Fruit fly (Drosophila melanogaster) whole organism, embryonic: ENCODE results near the gene GABA-B-R3.

Experiments used
- Blimp-1 ChIP-seq: fragments of 200-800 bp; sonication (Bioruptor generic); optimal IDR thresholded peaks from 3 replicates; lab custom pipeline; 2018; ENCODE audit warnings: missing biosample characterization, missing genetic modification characterization, mild to moderate bottlenecking, moderate library complexity, missing genetic modification reagents
- C15 ChIP-seq: fragments of 200-800 bp; sonication (Bioruptor generic); IDR thresholded peaks from 3 replicates; pipeline ENCODE4 v1.3.6; 2022; ENCODE audit warnings: missing biosample characterization, missing genetic modification characterization
- CG11247 ChIP-seq: fragments of 200-800 bp; sonication (Bioruptor generic); IDR thresholded peaks from 2 replicates; pipeline ENCODE4 v1.3.6; 2022; ENCODE audit warnings: missing biosample characterization, missing genetic modification characterization
- CG11696 ChIP-seq: fragments of 200-800 bp; sonication (Bioruptor generic); IDR thresholded peaks from 2 replicates; pipeline ENCODE4 v1.3.6; 2022; ENCODE audit warnings: missing biosample characterization, missing genetic modification characterization
- CG12155 ChIP-seq: fragments of 200-800 bp; sonication (Bioruptor generic); optimal IDR thresholded peaks from 3 replicates; lab custom pipeline; 2016; ENCODE audit warnings: missing biosample characterization, missing genetic modification characterization
- CG12236 ChIP-seq: fragments of 200-800 bp; sonication (Bioruptor generic); optimal IDR thresholded peaks from 2 replicates; lab custom pipeline; 2016; ENCODE audit warnings: missing biosample characterization, missing genetic modification characterization
- CG12659 ChIP-seq: fragments of 200-800 bp; sonication (Bioruptor generic); optimal IDR thresholded peaks from 3 replicates; lab custom pipeline; 2017; ENCODE audit warnings: mild to moderate bottlenecking, missing biosample characterization, missing genetic modification reagents, missing genetic modification characterization
- CG12744 ChIP-seq: fragments of 200-800 bp; sonication (Bioruptor generic); optimal IDR thresholded peaks from 2 replicates; lab custom pipeline; 2016; ENCODE audit warnings: missing biosample characterization, missing genetic modification characterization
- CG12769 ChIP-seq: fragments of 200-800 bp; sonication (Bioruptor generic); optimal IDR thresholded peaks from 2 replicates; lab custom pipeline; 2019; ENCODE audit warnings: missing biosample characterization, mild to moderate bottlenecking, missing genetic modification characterization, moderate library complexity
- CG14014 ChIP-seq: fragments of 200-800 bp; sonication (Bioruptor generic); IDR thresholded peaks from 2 replicates; pipeline ENCODE4 v1.3.6; 2022; ENCODE audit warnings: missing biosample characterization, missing genetic modification characterization
- CG14441 ChIP-seq: fragments of 200-800 bp; sonication (Bioruptor generic); IDR thresholded peaks from 2 replicates; pipeline ENCODE4 v1.3.6; 2022; ENCODE audit warnings: missing biosample characterization, missing genetic modification characterization
- CG14710 ChIP-seq: fragments of 200-800 bp; sonication (Bioruptor generic); optimal IDR thresholded peaks from 3 replicates; lab custom pipeline; 2019; ENCODE audit warnings: missing biosample characterization, mild to moderate bottlenecking, missing genetic modification characterization, moderate library complexity
- CG16863 ChIP-seq: fragments of 200-800 bp; sonication (Bioruptor generic); optimal IDR thresholded peaks from 3 replicates; lab custom pipeline; 2016; ENCODE audit warnings: missing biosample characterization, missing genetic modification characterization
- CG17359 ChIP-seq: fragments of 200-800 bp; sonication (Bioruptor generic); optimal IDR thresholded peaks from 3 replicates; lab custom pipeline; 2018; ENCODE audit warnings: missing biosample characterization, mild to moderate bottlenecking, missing genetic modification characterization, moderate library complexity
- CG17612 ChIP-seq: fragments of 200-800 bp; sonication (Bioruptor generic); IDR thresholded peaks from 2 replicates; pipeline ENCODE4 v1.3.6; 2022; ENCODE audit warnings: missing biosample characterization, missing genetic modification characterization
- CG2120 ChIP-seq: fragments of 200-800 bp; sonication (Bioruptor generic); optimal IDR thresholded peaks from 3 replicates; lab custom pipeline; 2016; ENCODE audit warnings: missing biosample characterization, missing genetic modification characterization
- CG32767 ChIP-seq: fragments of 200-800 bp; sonication (Bioruptor generic); IDR thresholded peaks from 2 replicates; pipeline ENCODE4 v1.3.6; 2022; ENCODE audit warnings: missing biosample characterization, missing genetic modification characterization
- CG42726 ChIP-seq: fragments of 200-800 bp; sonication (Bioruptor generic); IDR thresholded peaks from 2 replicates; pipeline ENCODE4 v1.3.6; 2022; ENCODE audit warnings: missing biosample characterization, missing genetic modification characterization; ENCODE audit not compliant: partially characterized antibody
- CG4282 ChIP-seq: fragments of 200-800 bp; sonication (Bioruptor generic); optimal IDR thresholded peaks from 2 replicates; lab custom pipeline; 2016; ENCODE audit warnings: missing biosample characterization, missing genetic modification characterization
- CG4328 ChIP-seq: fragments of 200-800 bp; sonication (Bioruptor generic); optimal IDR thresholded peaks from 3 replicates; lab custom pipeline; 2017; ENCODE audit warnings: missing biosample characterization, missing genetic modification reagents, missing genetic modification characterization
- CG6272 ChIP-seq: fragments of 200-800 bp; sonication (Bioruptor generic); IDR thresholded peaks from 2 replicates; pipeline ENCODE4 v1.3.6; 2022; ENCODE audit warnings: missing biosample characterization, missing genetic modification characterization
- CG9609 ChIP-seq: fragments of 200-800 bp; sonication (Bioruptor generic); optimal IDR thresholded peaks from 3 replicates; lab custom pipeline; 2016; ENCODE audit warnings: missing biosample characterization, missing genetic modification characterization
- CHES-1-like ChIP-seq: fragments of 200-800 bp; sonication (Bioruptor generic); optimal IDR thresholded peaks from 2 replicates; lab custom pipeline; 2016; ENCODE audit warnings: missing biosample characterization, missing genetic modification characterization
- D19A ChIP-seq: fragments of 200-800 bp; optimal IDR thresholded peaks from 3 replicates; lab custom pipeline; 2019; ENCODE audit warnings: missing biosample characterization, mild to moderate bottlenecking, missing genetic modification characterization, moderate library complexity
- Dfd ChIP-seq, 2 experiments: fragments of >200 bp; optimal IDR thresholded peaks; 2 replicates each; lab custom pipeline; 2017; ENCODE audit warnings: missing biosample characterization in 2 of 2, missing genetic modification characterization in 2 of 2
- Dref ChIP-seq: fragments of 200-800 bp; sonication (Bioruptor generic); IDR thresholded peaks from 2 replicates; pipeline ENCODE4 v1.3.6; 2022; ENCODE audit warnings: missing biosample characterization, missing genetic modification characterization
- GATAe ChIP-seq: fragments of 200-800 bp; sonication (Bioruptor generic); conservative IDR thresholded peaks from 2 replicates; pipeline ENCODE4 v1.3.6; 2022; ENCODE audit warnings: missing biosample characterization, missing genetic modification characterization
- Gug ChIP-seq: fragments of 200-800 bp; sonication (Bioruptor generic); IDR thresholded peaks from 4 replicates; pipeline ENCODE4 v1.3.6; 2022; ENCODE audit warnings: missing biosample characterization, missing genetic modification characterization
- HLH4C ChIP-seq: fragments of 200-800 bp; sonication (Bioruptor generic); IDR thresholded peaks from 3 replicates; pipeline ENCODE4 v1.3.6; 2022; ENCODE audit warnings: missing biosample characterization, missing genetic modification characterization; ENCODE audit not compliant: partially characterized antibody
- Hand ChIP-seq: fragments of 200-800 bp; sonication (Bioruptor generic); optimal IDR thresholded peaks from 2 replicates; lab custom pipeline; 2017; ENCODE audit warnings: mild to moderate bottlenecking, missing biosample characterization, missing genetic modification reagents, missing genetic modification characterization
- Nf-YA ChIP-seq: fragments of 200-800 bp; sonication (Bioruptor generic); IDR thresholded peaks from 2 replicates; pipeline ENCODE4 v1.3.6; 2022; ENCODE audit warnings: missing biosample characterization, missing genetic modification characterization
- amos ChIP-seq: fragments of 200-800 bp; sonication (Bioruptor generic); IDR thresholded peaks from 2 replicates; pipeline ENCODE4 v1.3.6; 2022; ENCODE audit warnings: missing biosample characterization, missing genetic modification characterization; ENCODE audit not compliant: partially characterized antibody
- ash1 ChIP-seq: fragments of 200-800 bp; sonication (Bioruptor generic); optimal IDR thresholded peaks from 2 replicates; lab custom pipeline; 2018; ENCODE audit warnings: missing biosample characterization, mild to moderate bottlenecking, missing genetic modification characterization
- az2 ChIP-seq: fragments of 200-800 bp; sonication (Bioruptor generic); optimal IDR thresholded peaks from 3 replicates; lab custom pipeline; 2016; ENCODE audit warnings: missing biosample characterization, missing genetic modification characterization
- corto ChIP-seq: fragments of 200-800 bp; sonication (Bioruptor generic); optimal IDR thresholded peaks from 2 replicates; lab custom pipeline; 2016; ENCODE audit warnings: missing biosample characterization, mild to moderate bottlenecking, missing genetic modification characterization, moderate library complexity
- dan ChIP-seq: fragments of 200-800 bp; sonication (Bioruptor generic); IDR thresholded peaks from 2 replicates; pipeline ENCODE4 v1.3.6; 2022; ENCODE audit warnings: missing biosample characterization, missing genetic modification characterization
- dysf ChIP-seq: fragments of 200-800 bp; sonication (Bioruptor generic); IDR thresholded peaks from 3 replicates; pipeline ENCODE4 v1.3.6; 2022; ENCODE audit warnings: missing biosample characterization, missing genetic modification characterization
- fru ChIP-seq: fragments of >200 bp; optimal IDR thresholded peaks from 2 replicates; lab custom pipeline; 2017
- gcm ChIP-seq: fragments of 200-800 bp; sonication (Bioruptor generic); optimal IDR thresholded peaks from 2 replicates; lab custom pipeline; 2019; ENCODE audit warnings: missing biosample characterization, mild to moderate bottlenecking, missing genetic modification characterization, moderate library complexity
- gsb ChIP-seq: fragments of 200-800 bp; sonication (Bioruptor generic); IDR thresholded peaks from 2 replicates; pipeline ENCODE4 v1.3.6; 2022; ENCODE audit warnings: missing biosample characterization, missing genetic modification characterization
- jing ChIP-seq: fragments of 200-800 bp; sonication (Bioruptor generic); optimal IDR thresholded peaks from 2 replicates; lab custom pipeline; 2018; ENCODE audit warnings: missing biosample characterization, mild to moderate bottlenecking, missing genetic modification characterization
- jumu ChIP-seq: fragments of 200-800 bp; sonication (Bioruptor generic); optimal IDR thresholded peaks from 3 replicates; lab custom pipeline; 2016; ENCODE audit warnings: missing biosample characterization, missing genetic modification characterization
- kni ChIP-seq: fragments of 200-800 bp; sonication (Bioruptor generic); optimal IDR thresholded peaks from 3 replicates; lab custom pipeline; 2017; ENCODE audit warnings: mild to moderate bottlenecking, missing biosample characterization, missing genetic modification reagents, missing genetic modification characterization
- lbe ChIP-seq: fragments of 200-800 bp; sonication (Bioruptor generic); optimal IDR thresholded peaks from 2 replicates; lab custom pipeline; 2016; ENCODE audit warnings: missing biosample characterization, mild to moderate bottlenecking, missing genetic modification characterization
- lilli ChIP-seq: fragments of 200-800 bp; sonication (Bioruptor generic); optimal IDR thresholded peaks from 3 replicates; lab custom pipeline; 2016; ENCODE audit warnings: missing biosample characterization, missing genetic modification characterization
- onecut ChIP-seq: fragments of 200-800 bp; sonication (Bioruptor generic); IDR thresholded peaks from 2 replicates; pipeline ENCODE4 v1.3.6; 2022; ENCODE audit warnings: missing biosample characterization, missing genetic modification characterization
- pzg ChIP-seq: fragments of 200-800 bp; sonication (Bioruptor generic); optimal IDR thresholded peaks from 3 replicates; lab custom pipeline; 2018; ENCODE audit warnings: missing biosample characterization, mild to moderate bottlenecking, missing genetic modification characterization, moderate library complexity
- sim ChIP-seq: fragments of 200-800 bp; sonication (Bioruptor generic); IDR thresholded peaks from 2 replicates; pipeline ENCODE4 v1.3.6; 2022; ENCODE audit warnings: missing biosample characterization, missing genetic modification characterization
- slbo ChIP-seq: fragments of 200-800 bp; sonication (Bioruptor generic); IDR thresholded peaks from 2 replicates; pipeline ENCODE4 v1.3.6; 2022; ENCODE audit warnings: missing biosample characterization, missing genetic modification characterization
- sqz ChIP-seq: fragments of 200-800 bp; sonication (Bioruptor generic); optimal IDR thresholded peaks from 3 replicates; lab custom pipeline; 2018; ENCODE audit warnings: missing biosample characterization, mild to moderate bottlenecking, missing genetic modification characterization
- ttk ChIP-seq: fragments of 200-800 bp; sonication (Bioruptor generic); IDR thresholded peaks from 2 replicates; pipeline ENCODE4 v2.1.2; 2022; ENCODE audit warnings: missing biosample characterization, missing genetic modification characterization
- vfl ChIP-seq: fragments of 200-800 bp; sonication (Bioruptor generic); optimal IDR thresholded peaks from 2 replicates; lab custom pipeline; 2016; ENCODE audit warnings: missing biosample characterization, missing genetic modification characterization

The GABA-B-R3 gene

dm6 chr2L:715489-715849, 34.3 kb upstream of the GABA-B-R3 start (continued):
- TF ChIP-seq gsb, result peak; percentile 57; the same call in 1 of the 2 replicates
- no peak for TF ChIP-seq Hand (GFP tag; lab: Kevin White, UChicago)
- TF ChIP-seq lilli (GFP tag; lab: Kevin White, UChicago), result peak; percentile 69
- peak; percentile 79 for TF ChIP-seq CHES-1-like (GFP tag; lab: Kevin White, UChicago)
- peak; percentile 82 for TF ChIP-seq jumu (GFP tag; lab: Kevin White, UChicago)
- peak; percentile 83 for TF ChIP-seq jing (GFP tag; lab: Kevin White, UChicago)
- no peak for TF ChIP-seq CG11247
- TF ChIP-seq fru, result no peak
- peak; percentile 72 for TF ChIP-seq CG6272
- peak; percentile 90 for TF ChIP-seq CG16863 (GFP tag; lab: Kevin White, UChicago)
- peak; percentile 83 for TF ChIP-seq sim (GFP tag; lab: Robert Waterston, UW)
- TF ChIP-seq CG17612 (GFP tag; lab: Robert Waterston, UW), result peak; percentile 60; the same call in 1 of the 2 replicates
- no peak for TF ChIP-seq pzg (GFP tag; lab: Kevin White, UChicago)
- peak; percentile 71 for TF ChIP-seq slbo
- no peak for TF ChIP-seq Dfd (GFP tag; optimal IDR thresholded peaks at IDR 0.05; lab: Kevin White, UChicago)
- peak; percentile 86 for TF ChIP-seq D19A (tag; lab: Kevin White, UChicago)
- no peak for TF ChIP-seq CG42726 (GFP tag; lab: Robert Waterston, UW)
- TF ChIP-seq az2 (GFP tag; lab: Kevin White, UChicago), result peak; percentile 91
- TF ChIP-seq CG12744 (GFP tag; lab: Kevin White, UChicago), result peak; percentile 51
- TF ChIP-seq dysf, result peak; percentile 85
- peak; percentile 68; the same call in 2 of the 4 replicates for TF ChIP-seq Gug
- peak; percentile 78 for TF ChIP-seq CG14441 (GFP tag; lab: Robert Waterston, UW)
- peak; percentile 15 for TF ChIP-seq vfl (GFP tag; lab: Kevin White, UChicago)
- no peak for TF ChIP-seq GATAe (GFP tag; lab: Robert Waterston, UW)
- TF ChIP-seq CG4328 (GFP tag; lab: Kevin White, UChicago), result peak; percentile 2
- TF ChIP-seq gcm, result peak; percentile 92
- no peak for TF ChIP-seq HLH4C (GFP tag; lab: Robert Waterston, UW)
- TF ChIP-seq CG12236, result peak; percentile 87
- TF ChIP-seq Blimp-1 (GFP tag; lab: Kevin White, UChicago), result peak; percentile 86
- peak; percentile 64 for TF ChIP-seq kni (GFP tag; lab: Kevin White, UChicago)
- TF ChIP-seq CG12155 (GFP tag; lab: Kevin White, UChicago), result peak; percentile 73
- TF ChIP-seq CG9609 (GFP tag; lab: Kevin White, UChicago), result peak; percentile 89
- TF ChIP-seq CG32767 (GFP tag; lab: Robert Waterston, UW), result peak; percentile 74
- TF ChIP-seq ash1 (GFP tag; lab: Kevin White, UChicago), result no peak
- TF ChIP-seq C15, result 0 out of 3 replicates have a peak, but pooled peaks have one; percentile 27
- TF ChIP-seq ttk (GFP tag; lab: Robert Waterston, UW), result peak; percentile 84
- TF ChIP-seq Nf-YA, result peak; percentile 74; the same call in 1 of the 2 replicates
- no peak for TF ChIP-seq Dref
- 0 out of 2 replicates have a peak, but pooled peaks have one; percentile 33 for TF ChIP-seq dan (GFP tag; lab: Robert Waterston, UW)
- peak; percentile 88 for TF ChIP-seq CG12769 (tag; lab: Kevin White, UChicago)
- no peak for TF ChIP-seq CG11696 (GFP tag; lab: Robert Waterston, UW)
- TF ChIP-seq CG14710 (tag; lab: Kevin White, UChicago), result peak; percentile 87
- no peak for TF ChIP-seq amos (GFP tag; lab: Robert Waterston, UW)
- peak; percentile 78 for TF ChIP-seq onecut (GFP tag; lab: Robert Waterston, UW)
- peak; percentile 22 for TF ChIP-seq sqz
- TF ChIP-seq corto (GFP tag; lab: Kevin White, UChicago), result peak; percentile 94
- peak; percentile 94 for TF ChIP-seq lbe (GFP tag; lab: Kevin White, UChicago)
- no peak for TF ChIP-seq CG2120 (GFP tag; lab: Kevin White, UChicago)
- TF ChIP-seq CG4282 (GFP tag; lab: Kevin White, UChicago), result no peak
- peak; percentile 70 for TF ChIP-seq CG12659
- TF ChIP-seq CG14014 (GFP tag; lab: Robert Waterston, UW), result peak; percentile 69; the same call in 1 of the 2 replicates
- peak; percentile 89 for TF ChIP-seq CG17359
